Worm (Caenorhabditis elegans) whole organism, L4 larva: Measurements from ENCODE around the gene pitr-1.
"Not testable (repeated sequence)": the region's sequence is repeated elsewhere in the genome, so short reads cannot be mapped to it uniquely, and the experiment has no call there.

ENCODE experiments used
- F37D6.2 ChIP-seq: sonication (generic microtip); optimal IDR thresholded peaks from 2 replicates; lab custom pipeline; 2016; ENCODE audit warnings: mild to moderate bottlenecking, missing genetic modification characterization, missing compliant biosample characterization
- F44E2.7 ChIP-seq: fragments of 200-800 bp; sonication (Bioruptor generic); IDR thresholded peaks from 2 replicates; pipeline ENCODE4 v2.1.2; 2022; ENCODE audit warnings: missing genetic modification characterization, missing compliant biosample characterization
- Y75B8A.6 ChIP-seq: fragments of 200-800 bp; sonication (Bioruptor generic); IDR thresholded peaks from 2 replicates; pipeline ENCODE4 v1.3.6; 2022; ENCODE audit warnings: missing genetic modification reagents, missing genetic modification characterization, missing compliant biosample characterization
- arid-1 ChIP-seq: fragments of 200-800 bp; sonication (Bioruptor generic); conservative IDR thresholded peaks from 2 replicates; pipeline ENCODE4 v1.3.6; 2022; ENCODE audit warnings: missing genetic modification reagents, missing genetic modification characterization, missing compliant biosample characterization
- cey-2 ChIP-seq: sonication (generic microtip); optimal IDR thresholded peaks from 3 replicates; lab custom pipeline; 2017; ENCODE audit warnings: missing genetic modification characterization, mild to moderate bottlenecking, missing compliant biosample characterization, antibody characterized with exemption, borderline replicate concordance; ENCODE audit not compliant: insufficient read depth
- ctbp-1 ChIP-seq: fragments of 200-800 bp; sonication (Bioruptor generic); IDR thresholded peaks from 2 replicates; pipeline ENCODE4 v1.3.6; 2022; ENCODE audit warnings: missing genetic modification reagents, missing genetic modification characterization, missing compliant biosample characterization
- daf-16 ChIP-seq, 3 experiments: sonication (generic microtip); optimal IDR thresholded peaks; 2 replicates each; lab custom pipeline; 2016 to 2017; ENCODE audit warnings: missing genetic modification characterization in 3 of 3, missing genetic modification reagents in 3 of 3, mild to moderate bottlenecking in 2 of 3, missing compliant biosample characterization in 2 of 3, missing biosample characterization in 1 of 3, moderate library complexity in 1 of 3
- dmd-6 ChIP-seq: fragments of 200-800 bp; sonication (Bioruptor generic); IDR thresholded peaks from 2 replicates; pipeline ENCODE4 v1.3.6; 2022; ENCODE audit warnings: missing genetic modification reagents, missing genetic modification characterization, missing compliant biosample characterization
- dmd-8 ChIP-seq: fragments of 200-800 bp; sonication (Bioruptor generic); IDR thresholded peaks from 2 replicates; pipeline ENCODE4 v1.3.6; 2022; ENCODE audit warnings: missing genetic modification characterization, missing compliant biosample characterization
- dpl-1 ChIP-seq: fragments of 150-350 bp; optimal IDR thresholded peaks from 2 replicates; lab custom pipeline; 2014; ENCODE audit warnings: missing biosample characterization, missing genetic modification reagents, missing genetic modification characterization
- duxl-1 ChIP-seq: sonication (generic microtip); optimal IDR thresholded peaks from 2 replicates; lab custom pipeline; 2016; ENCODE audit warnings: mild to moderate bottlenecking, missing genetic modification characterization, moderate library complexity, missing compliant biosample characterization; ENCODE audit not compliant: poor library complexity
- dve-1 ChIP-seq: sonication (generic microtip); optimal IDR thresholded peaks from 2 replicates; lab custom pipeline; 2017; ENCODE audit warnings: antibody characterized with exemption, mild to moderate bottlenecking, missing genetic modification characterization, missing compliant biosample characterization; ENCODE audit not compliant: insufficient read depth
- egl-43 ChIP-seq: fragments of 200-800 bp; sonication (Bioruptor generic); IDR thresholded peaks from 2 replicates; pipeline ENCODE4 v1.3.6; 2022; ENCODE audit warnings: missing genetic modification reagents, missing genetic modification characterization, missing compliant biosample characterization
- fkh-10 ChIP-seq: fragments of 150-350 bp; optimal IDR thresholded peaks from 2 replicates; lab custom pipeline; 2014; ENCODE audit warnings: missing biosample characterization, missing genetic modification reagents, missing genetic modification characterization
- fos-1 ChIP-seq: fragments of 150-350 bp; optimal IDR thresholded peaks from 2 replicates; lab custom pipeline; 2014; ENCODE audit warnings: missing biosample characterization, missing genetic modification characterization
- hif-1 ChIP-seq, 2 experiments: sonication (generic microtip); optimal IDR thresholded peaks; 2 replicates each; lab custom pipeline; 2016 to 2017; ENCODE audit warnings: missing compliant biosample characterization in 2 of 2, missing genetic modification characterization in 2 of 2, missing genetic modification reagents in 2 of 2, missing genotype in 2 of 2, mild to moderate bottlenecking in 1 of 2
- hlh-11 ChIP-seq: fragments of 200-800 bp; sonication (Bioruptor generic); optimal IDR thresholded peaks from 2 replicates; lab custom pipeline; 2018; ENCODE audit warnings: mild to moderate bottlenecking, missing genetic modification characterization, missing compliant biosample characterization
- hlh-30 ChIP-seq: sonication (generic microtip); optimal IDR thresholded peaks from 2 replicates; lab custom pipeline; 2017; ENCODE audit warnings: antibody characterized with exemption, mild to moderate bottlenecking, missing genetic modification characterization, missing compliant biosample characterization; ENCODE audit not compliant: insufficient read depth
- jun-1 ChIP-seq: fragments of 150-350 bp; optimal IDR thresholded peaks from 2 replicates; lab custom pipeline; 2014; ENCODE audit warnings: missing biosample characterization, missing genetic modification reagents, missing genetic modification characterization
- lin-1 ChIP-seq: fragments of 200-800 bp; sonication (Bioruptor generic); IDR thresholded peaks from 2 replicates; pipeline ENCODE4 v1.3.6; 2022; ENCODE audit warnings: missing genetic modification reagents, missing genetic modification characterization, missing compliant biosample characterization
- lin-13 ChIP-seq: fragments of 150-350 bp; optimal IDR thresholded peaks from 2 replicates; lab custom pipeline; 2014; ENCODE audit warnings: missing biosample characterization, missing genetic modification reagents, missing genetic modification characterization
- lin-38 ChIP-seq: fragments of 200-800 bp; sonication (Bioruptor generic); IDR thresholded peaks from 2 replicates; pipeline ENCODE4 v1.3.6; 2022; ENCODE audit warnings: missing genetic modification reagents, missing genetic modification characterization, missing compliant biosample characterization
- madf-5 ChIP-seq, 2 experiments: fragments of 200-800 bp; sonication (Bioruptor generic); IDR thresholded peaks; 2 replicates each; pipeline ENCODE4 v1.3.6; 2022; ENCODE audit warnings: missing compliant biosample characterization in 2 of 2, missing genetic modification characterization in 2 of 2
- mdl-1 ChIP-seq, 2 experiments: fragments of 150-350 bp in 1 of 2; sonication (generic microtip) in 1 of 2; optimal IDR thresholded peaks; 2 replicates each; lab custom pipeline; 2014 to 2017; ENCODE audit warnings: missing biosample characterization in 2 of 2, missing genetic modification characterization in 2 of 2
- mes-2 ChIP-seq: sonication (generic microtip); optimal IDR thresholded peaks from 2 replicates; lab custom pipeline; 2016; ENCODE audit warnings: missing genotype, mild to moderate bottlenecking, missing genetic modification characterization, missing compliant biosample characterization; ENCODE audit not compliant: poor library complexity, severe bottlenecking
- nhr-102 ChIP-seq: sonication (generic microtip); optimal IDR thresholded peaks from 2 replicates; lab custom pipeline; 2016; ENCODE audit warnings: mild to moderate bottlenecking, missing genetic modification characterization, moderate library complexity, missing compliant biosample characterization
- nhr-28 ChIP-seq: fragments of 150-350 bp; optimal IDR thresholded peaks from 2 replicates; lab custom pipeline; 2014; ENCODE audit warnings: missing biosample characterization, missing genetic modification characterization
- nhr-48 ChIP-seq: sonication (generic microtip); optimal IDR thresholded peaks from 2 replicates; lab custom pipeline; 2016; ENCODE audit warnings: mild to moderate bottlenecking, missing genetic modification characterization, missing compliant biosample characterization
- nhr-77 ChIP-seq: fragments of 150-350 bp; optimal IDR thresholded peaks from 2 replicates; lab custom pipeline; 2014; ENCODE audit warnings: missing biosample characterization, missing genetic modification characterization
- pha-4 ChIP-seq, 2 experiments: fragments of 150-350 bp in 1 of 2; fragments of 200-800 bp in 1 of 2; sonication (Bioruptor generic) in 1 of 2; IDR thresholded peaks in 1 of 2; optimal IDR thresholded peaks in 1 of 2; 2 replicates each; pipeline versions ENCODE4 v1.3.6 to Lab custom; 2014 to 2022; ENCODE audit warnings: missing genetic modification characterization in 2 of 2, missing genetic modification reagents in 2 of 2, missing biosample characterization in 1 of 2, missing compliant biosample characterization in 1 of 2
- php-3 ChIP-seq: fragments of 200-800 bp; sonication (Bioruptor generic); IDR thresholded peaks from 2 replicates; pipeline ENCODE4 v1.3.6; 2022; ENCODE audit warnings: missing genetic modification reagents, missing genetic modification characterization, missing compliant biosample characterization
- pqm-1 ChIP-seq: sonication (generic microtip); optimal IDR thresholded peaks from 2 replicates; lab custom pipeline; 2017; ENCODE audit warnings: missing biosample characterization, missing genetic modification characterization
- rbr-2 ChIP-seq: sonication (generic microtip); optimal IDR thresholded peaks from 2 replicates; lab custom pipeline; 2016; ENCODE audit warnings: missing genotype, missing genetic modification characterization, missing compliant biosample characterization
- sdz-12 ChIP-seq: fragments of 200-800 bp; sonication (Bioruptor generic); optimal IDR thresholded peaks from 2 replicates; lab custom pipeline; 2018; ENCODE audit warnings: mild to moderate bottlenecking, missing genetic modification characterization, missing compliant biosample characterization
- set-16 ChIP-seq: fragments of 200-800 bp; sonication (Bioruptor generic); IDR thresholded peaks from 2 replicates; pipeline ENCODE4 v1.3.6; 2022; ENCODE audit warnings: missing genetic modification reagents, missing genetic modification characterization, missing compliant biosample characterization
- skn-1 ChIP-seq: fragments of 150-350 bp; optimal IDR thresholded peaks from 2 replicates; lab custom pipeline; 2014; ENCODE audit warnings: missing biosample characterization, missing genetic modification characterization
- spr-3 ChIP-seq: fragments of 200-800 bp; sonication (Bioruptor generic); optimal IDR thresholded peaks from 2 replicates; lab custom pipeline; 2018; ENCODE audit warnings: mild to moderate bottlenecking, missing genetic modification characterization, missing compliant biosample characterization
- tag-97 ChIP-seq: fragments of 200-800 bp; sonication (Bioruptor generic); IDR thresholded peaks from 2 replicates; pipeline ENCODE4 v1.3.6; 2022; ENCODE audit warnings: missing genetic modification characterization, missing compliant biosample characterization
- unc-62 ChIP-seq, 3 experiments: fragments of 150-350 bp in 1 of 3; sonication (generic microtip); optimal IDR thresholded peaks in 2 of 3; peaks in 1 of 3; 1 replicate in 1 of 3; 2 replicates in 2 of 3; lab custom pipeline; 2014 to 2017; ENCODE audit warnings: missing biosample characterization in 3 of 3, missing genetic modification characterization in 3 of 3, missing genetic modification reagents in 3 of 3, missing genotype in 1 of 3
- zag-1 ChIP-seq: fragments of 150-350 bp; optimal IDR thresholded peaks from 2 replicates; lab custom pipeline; 2014; ENCODE audit warnings: missing biosample characterization, missing genetic modification characterization
- ztf-7 ChIP-seq: fragments of 150-350 bp; optimal IDR thresholded peaks from 2 replicates; lab custom pipeline; 2014; ENCODE audit warnings: missing biosample characterization, missing genetic modification characterization

Gene pitr-1

DNA sequence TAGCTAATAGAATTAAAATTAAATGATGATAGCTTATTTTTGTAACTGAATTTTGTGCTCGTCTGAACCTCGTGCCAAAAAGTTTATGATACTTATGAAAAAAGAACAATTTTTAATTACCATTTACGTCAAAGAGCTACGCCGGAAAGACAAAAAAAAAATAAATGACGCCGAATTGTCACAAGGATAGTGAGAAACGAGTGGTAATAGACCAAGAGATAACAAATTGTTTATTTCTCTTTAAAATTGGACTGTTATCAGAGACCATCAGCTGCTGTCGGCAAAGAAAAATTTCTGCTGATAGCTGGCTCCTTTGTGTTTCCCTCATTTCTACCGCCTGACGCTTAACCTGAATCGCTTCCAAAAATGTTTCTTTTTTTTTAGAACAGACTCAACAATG lies at the start of gene pitr-1:
Gene pitr-1, plus strand, starts transcription at position 386 of the 400 bp plus-strand sequence.
- TF ChIP-seq nhr-48 (tag; lab: Kevin White, UChicago) (no peak), hlh-30 (peak; percentile 54), skn-1 (tag; lab: Kevin White, UChicago) (no peak), nhr-77 (tag; lab: Kevin White, UChicago) (peak; percentile 61), duxl-1 (tag; lab: Kevin White, UChicago) (no peak), spr-3 (GFP tag; lab: Kevin White, UChicago) (no peak), pha-4 (GFP tag; IDR thresholded peaks at IDR 0.05; lab: Robert Waterston, UW) (peak; percentile 24; the same call in 1 of the 2 replicates), pha-4 (tag; optimal IDR thresholded peaks at IDR 0.05; lab: Kevin White, UChicago) (no peak), lin-1 (no peak), nhr-28 (tag; lab: Kevin White, UChicago) (peak; percentile 78), dmd-6 (peak; percentile 59), dve-1 (tag; lab: Kevin White, UChicago) (peak; percentile 78), egl-43 (GFP tag; lab: Robert Waterston, UW) (peak; percentile 20; the same call in 1 of the 2 replicates), nhr-102 (peak; percentile 38), php-3 (GFP tag; lab: Robert Waterston, UW) (peak; percentile 76), fos-1 (tag; lab: Kevin White, UChicago) (peak; percentile 24), hlh-11 (peak; percentile 88), daf-16 (GFP tag; optimal IDR thresholded peaks at IDR 0.05; lab: Kevin White, UChicago) (no peak), daf-16 (tag; optimal IDR thresholded peaks at IDR 0.05; lab: Kevin White, UChicago) (peak; percentile 84), pqm-1 (tag; lab: Kevin White, UChicago) (peak; percentile 88), hif-1 (tag; optimal IDR thresholded peaks at IDR 0.05; lab: Kevin White, UChicago) (peak in 1 of 2 experiments; percentile 42), fkh-10 (GFP tag; lab: Kevin White, UChicago) (no peak), ztf-7 (tag; lab: Kevin White, UChicago) (no peak), lin-13 (GFP tag; lab: Kevin White, UChicago) (peak; percentile 2), dmd-8 (GFP tag; lab: Robert Waterston, UW) (no peak), mdl-1 (tag; optimal IDR thresholded peaks at IDR 0.05; lab: Kevin White, UChicago) (peak in 1 of 2 experiments; percentile 13)

DNA sequence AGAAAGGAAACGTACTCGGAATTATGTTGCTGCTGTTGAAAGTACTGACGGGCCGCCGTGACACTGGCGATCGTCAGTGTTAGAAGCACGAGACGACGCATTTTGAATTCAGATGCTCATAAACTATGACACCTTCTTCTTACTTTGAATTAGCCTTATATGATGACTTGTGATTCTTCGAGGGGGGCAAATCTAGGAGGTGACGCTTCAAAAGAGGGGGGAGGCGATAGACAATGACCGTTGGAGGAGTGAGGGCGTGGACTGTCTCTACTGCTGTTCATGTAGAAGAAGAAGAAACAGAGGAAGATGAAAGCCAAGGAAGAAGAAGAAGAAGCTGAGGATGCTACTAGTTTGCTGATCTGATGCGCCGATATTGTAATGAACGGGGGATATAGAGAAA lies 47.1 kb upstream of the pitr-1 start, which contains the start of gene daf-42:
Gene daf-42, minus strand, starts transcription at position 101 of the 400 bp plus-strand sequence.
- TF ChIP-seq php-3 (GFP tag; lab: Robert Waterston, UW) (no peak), Y75B8A.6 (GFP tag; lab: Robert Waterston, UW) (no peak)

DNA sequence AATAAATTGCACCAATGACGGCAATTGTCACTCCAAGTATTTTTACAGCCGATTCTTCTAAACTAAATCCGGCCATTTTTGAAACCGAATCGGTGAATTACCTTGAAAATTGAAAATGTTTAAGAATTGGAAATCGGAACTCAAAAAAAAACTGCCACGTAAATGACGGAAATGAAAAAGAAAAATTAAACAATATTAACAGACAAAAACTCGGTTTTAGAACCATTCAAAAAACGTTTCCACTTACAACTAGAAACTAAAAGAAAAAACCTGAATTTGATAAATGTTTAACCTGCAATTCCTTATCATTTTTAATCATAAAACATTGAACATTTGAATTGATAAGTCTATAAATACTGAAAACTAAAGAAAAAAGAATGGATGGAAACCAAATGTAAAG lies 28.9 kb upstream of the pitr-1 start, which contains the start of gene Y40C5A.4:
Gene Y40C5A.4, minus strand, starts transcription at position 101 of the 400 bp plus-strand sequence.
- not testable (repeated sequence) for TF ChIP-seq sdz-12 (GFP tag; lab: Kevin White, UChicago); lin-38 (GFP tag; lab: Robert Waterston, UW); mes-2

DNA sequence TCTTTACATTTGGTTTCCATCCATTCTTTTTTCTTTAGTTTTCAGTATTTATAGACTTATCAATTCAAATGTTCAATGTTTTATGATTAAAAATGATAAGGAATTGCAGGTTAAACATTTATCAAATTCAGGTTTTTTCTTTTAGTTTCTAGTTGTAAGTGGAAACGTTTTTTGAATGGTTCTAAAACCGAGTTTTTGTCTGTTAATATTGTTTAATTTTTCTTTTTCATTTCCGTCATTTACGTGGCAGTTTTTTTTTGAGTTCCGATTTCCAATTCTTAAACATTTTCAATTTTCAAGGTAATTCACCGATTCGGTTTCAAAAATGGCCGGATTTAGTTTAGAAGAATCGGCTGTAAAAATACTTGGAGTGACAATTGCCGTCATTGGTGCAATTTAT lies 19.0 kb upstream of the pitr-1 start, which contains the start of gene T12B3.3:
Gene T12B3.3, plus strand, starts transcription at position 301 of the 400 bp plus-strand sequence.
- not testable (repeated sequence) for TF ChIP-seq dpl-1 (GFP tag; lab: Kevin White, UChicago); rbr-2 (tag; lab: Kevin White, UChicago); arid-1 (GFP tag; lab: Robert Waterston, UW)

DNA sequence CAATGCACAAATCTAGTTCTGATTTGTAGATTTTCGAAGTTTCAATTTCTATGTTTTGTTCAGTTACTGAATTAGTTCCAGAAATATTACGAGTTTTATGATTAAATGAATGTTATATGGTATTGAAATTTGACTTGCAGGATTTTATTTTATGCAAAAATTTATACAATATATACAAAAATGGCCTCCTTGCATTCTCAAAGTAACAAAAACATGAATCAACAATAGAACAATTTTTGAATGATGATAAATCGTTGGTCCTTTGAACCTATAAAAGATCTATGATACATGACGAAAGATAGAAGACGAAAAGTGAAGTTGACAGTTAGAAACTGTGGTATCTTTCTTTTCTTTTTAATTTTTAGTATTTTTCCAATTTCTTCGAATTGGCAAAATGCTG lies 17.4 kb upstream of the pitr-1 start, which contains the start of gene T12B3.2:
Gene T12B3.2, plus strand, starts transcription at position 301 of the 400 bp plus-strand sequence.
- TF ChIP-seq F37D6.2 (tag; lab: Kevin White, UChicago) = no peak
- no peak for TF ChIP-seq set-16 (GFP tag; lab: Robert Waterston, UW)
- TF ChIP-seq ctbp-1 (GFP tag; lab: Robert Waterston, UW) = no peak
- no peak for TF ChIP-seq jun-1 (tag; lab: Kevin White, UChicago)
- peak in 1 of 2 experiments; percentile 52 for TF ChIP-seq unc-62 (GFP tag; optimal IDR thresholded peaks at IDR 0.05 in 1 of 2; lab: Kevin White, UChicago)
- no peak for TF ChIP-seq unc-62 (tag; optimal IDR thresholded peaks at IDR 0.05; lab: Kevin White, UChicago)
- TF ChIP-seq rbr-2 (tag; lab: Kevin White, UChicago) = no peak
- no peak for TF ChIP-seq cey-2 (tag; lab: Kevin White, UChicago)
- TF ChIP-seq F44E2.7 (GFP tag; lab: Robert Waterston, UW) = no peak
- no peak for TF ChIP-seq lin-1
- TF ChIP-seq madf-5 (GFP tag; IDR thresholded peaks at IDR 0.05; lab: Robert Waterston, UW) = no peak
- TF ChIP-seq dpl-1 (GFP tag; lab: Kevin White, UChicago) = no peak
- no peak for TF ChIP-seq fkh-10 (GFP tag; lab: Kevin White, UChicago)
- TF ChIP-seq skn-1 (tag; lab: Kevin White, UChicago) = no peak
- TF ChIP-seq tag-97 (GFP tag; lab: Robert Waterston, UW) = no peak
- TF ChIP-seq zag-1 (tag; lab: Kevin White, UChicago) = no peak
